Worm (Caenorhabditis elegans): ENCODE results near the gene F38A1.13.

DNA sequence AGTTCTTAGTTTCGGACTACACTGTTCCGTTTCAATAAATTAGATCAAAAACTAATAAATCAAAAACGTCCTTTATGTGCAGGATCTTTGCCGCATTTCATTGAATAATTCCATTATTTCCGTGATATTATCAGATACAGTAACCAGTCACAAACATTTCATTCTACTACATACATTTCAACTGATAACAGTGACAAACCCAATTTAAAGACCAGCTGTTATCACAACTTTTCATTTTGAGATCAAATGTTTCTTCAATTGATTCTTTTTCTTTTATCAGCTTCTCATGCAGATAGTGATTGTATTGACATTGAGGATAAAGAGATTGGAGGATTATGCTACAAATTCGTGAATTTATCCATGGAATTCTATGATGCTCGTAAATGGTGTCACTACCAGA lies 8.3 kb upstream of the F38A1.13 start, which contains the start of gene clec-168:
- TF ChIP-seq lin-54 (GFP tag; optimal IDR thresholded peaks at IDR 0.05) = no peak
- TF ChIP-seq dpl-1 (GFP tag; optimal IDR thresholded peaks at IDR 0.05) = no peak
- TF ChIP-seq cebp-1 (GFP tag; IDR thresholded peaks at IDR 0.05) = no peak
- no peak for TF ChIP-seq cebp-1 (tag; optimal IDR thresholded peaks at IDR 0.05)
- TF ChIP-seq madf-10 (tag; optimal IDR thresholded peaks at IDR 0.05) = no peak
- no peak for TF ChIP-seq bed-1 (GFP tag; IDR thresholded peaks at IDR 0.05)
- TF ChIP-seq unc-62 (GFP tag; optimal IDR thresholded peaks at IDR 0.05) = no peak
- no peak for TF ChIP-seq attf-3 (GFP tag; conservative IDR thresholded peaks at IDR 0.05)
- TF ChIP-seq F39B2.1 (GFP tag; IDR thresholded peaks at IDR 0.05) = no peak
